Fruit fly (Drosophila melanogaster): ENCODE measurements around the gene Sarm.

The Sarm gene

DNA sequence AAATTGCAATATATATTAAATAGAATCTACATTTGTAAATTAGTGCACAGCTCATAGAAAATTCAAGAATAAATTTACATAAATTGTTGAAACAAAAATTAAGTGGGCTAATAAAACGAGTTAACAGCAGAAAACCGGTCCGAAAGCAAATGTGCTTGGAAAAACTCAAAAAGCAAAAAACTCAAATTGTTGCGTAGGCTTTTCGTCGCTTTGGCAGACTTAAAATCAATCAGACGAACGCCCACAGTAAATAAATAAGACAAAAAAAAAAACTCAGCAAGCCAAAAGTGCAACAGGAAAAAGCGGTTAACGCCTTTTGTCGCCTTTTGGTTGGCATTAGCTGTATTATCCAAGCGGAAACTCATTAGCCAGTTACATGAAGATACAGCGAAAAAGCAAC lies 14.3 kb downstream of the Sarm start:
- peak; percentile 67 for TF ChIP-seq sqz (GFP tag; optimal IDR thresholded peaks at IDR 0.05)
- no peak for TF ChIP-seq CG14441 (GFP tag; IDR thresholded peaks at IDR 0.05)
- TF ChIP-seq z (GFP tag; IDR thresholded peaks at IDR 0.05): peak; percentile 53; the same call in 1 of the 3 replicates
- peak; percentile 84; the same call in 2 of the 4 replicates for TF ChIP-seq chinmo (GFP tag; IDR thresholded peaks at IDR 0.05; ENCODE audit: partially characterized antibody)
- peak in 1 of 2 experiments; percentile 11 for TF ChIP-seq Pdp1 (GFP tag; optimal IDR thresholded peaks at IDR 0.05)
- TF ChIP-seq Vsx1 (GFP tag; optimal IDR thresholded peaks at IDR 0.05): peak; percentile 54
- no peak for TF ChIP-seq CG1529 (GFP tag; optimal IDR thresholded peaks at IDR 0.05)
- peak; percentile 17 for TF ChIP-seq abd-A (tag; optimal IDR thresholded peaks at IDR 0.05)
- peak; percentile 81 for TF ChIP-seq vvl (GFP tag; IDR thresholded peaks at IDR 0.05)
- peak; percentile 41; the same call in 1 of the 2 replicates for TF ChIP-seq nerfin-2 (GFP tag; IDR thresholded peaks at IDR 0.05; ENCODE audit: partially characterized antibody)

DNA sequence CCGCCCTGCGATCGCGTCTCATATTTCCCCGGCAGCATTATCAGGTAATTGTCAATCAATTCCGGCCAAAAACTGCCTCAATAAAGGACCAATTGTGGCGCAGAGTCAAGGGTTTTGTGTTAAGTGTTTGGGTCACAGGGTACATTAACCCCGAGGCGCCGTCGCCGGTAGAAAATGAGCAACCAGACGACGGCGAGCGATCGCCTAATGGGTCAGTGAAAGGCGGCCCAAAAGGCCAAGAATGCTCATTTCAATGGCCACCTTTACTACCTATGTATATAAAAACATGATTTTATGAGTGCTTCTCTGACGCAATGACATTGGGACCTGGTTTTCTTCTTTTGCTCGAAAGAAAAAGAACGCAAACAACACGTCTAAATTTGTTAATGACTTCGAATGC lies 15.9 kb downstream of the Sarm start:
- TF ChIP-seq CG2199 (GFP tag; IDR thresholded peaks at IDR 0.05) (0 out of 3 replicates have a peak, but pooled peaks have one; percentile 51), kni (GFP tag; optimal IDR thresholded peaks at IDR 0.05) (peak; percentile 39), ara (GFP tag; IDR thresholded peaks at IDR 0.05) (0 out of 2 replicates have a peak, but pooled peaks have one; percentile 12), CG1832 (GFP tag; optimal IDR thresholded peaks at IDR 0.05) (no peak), zen (tag; optimal IDR thresholded peaks at IDR 0.05) (peak; percentile 86), h (optimal IDR thresholded peaks at IDR 0.05) (no peak), D (optimal IDR thresholded peaks at IDR 0.05) (peak; percentile 16), D (GFP tag; optimal IDR thresholded peaks at IDR 0.05) (no peak), Usf (GFP tag; optimal IDR thresholded peaks at IDR 0.05) (no peak), cad (GFP tag; optimal IDR thresholded peaks at IDR 0.05) (peak; percentile 51), Eip74EF (GFP tag; optimal IDR thresholded peaks at IDR 0.05) (no peak), Hr78 (GFP tag; optimal IDR thresholded peaks at IDR 0.05) (peak in 1 of 2 experiments; percentile 31), Blimp-1 (GFP tag; optimal IDR thresholded peaks at IDR 0.05) (peak; percentile 1), chm (GFP tag; IDR thresholded peaks at IDR 0.05) (no peak), chinmo (GFP tag; IDR thresholded peaks at IDR 0.05; ENCODE audit: partially characterized antibody) (0 out of 4 replicates have a peak, but pooled peaks have one; percentile 18), tll (GFP tag; optimal IDR thresholded peaks at IDR 0.05) (peak in 1 of 2 experiments; percentile 69)

DNA sequence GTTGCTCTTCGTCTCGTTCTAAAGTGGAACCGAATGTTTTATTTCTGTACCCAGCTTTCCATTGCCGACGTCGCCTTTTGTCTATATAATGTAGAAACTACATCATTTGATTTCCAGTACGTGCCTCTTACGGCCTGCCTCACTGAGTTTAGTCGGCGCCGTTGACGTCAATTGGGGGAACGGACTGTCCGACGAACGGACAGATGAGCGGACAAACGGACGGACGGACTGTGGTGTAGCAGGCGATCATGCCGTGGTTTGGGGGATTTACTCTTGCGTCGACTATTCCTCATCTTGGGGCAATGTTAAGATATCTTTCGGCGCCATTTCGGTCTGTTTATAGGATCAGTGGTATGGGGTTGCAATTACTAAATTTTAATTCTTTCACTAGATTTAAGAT lies 17.1 kb downstream of the Sarm start:
- TF ChIP-seq Atf-2 (GFP tag; optimal IDR thresholded peaks at IDR 0.05): no peak
- peak; percentile 22 for TF ChIP-seq CG3163 (GFP tag; optimal IDR thresholded peaks at IDR 0.05)
- TF ChIP-seq ERR (GFP tag; optimal IDR thresholded peaks at IDR 0.05): no peak
- TF ChIP-seq CG10431 (GFP tag; optimal IDR thresholded peaks at IDR 0.05): no peak
- no peak for TF ChIP-seq ase (GFP tag; IDR thresholded peaks at IDR 0.05)
- no peak for TF ChIP-seq CG14965 (GFP tag; optimal IDR thresholded peaks at IDR 0.05; ENCODE audit: borderline replicate concordance)
- TF ChIP-seq CG11085 (GFP tag; IDR thresholded peaks at IDR 0.05): no peak
- TF ChIP-seq Gug (GFP tag; IDR thresholded peaks at IDR 0.05): no peak
- no peak for TF ChIP-seq Mes4 (GFP tag; optimal IDR thresholded peaks at IDR 0.05)
- no peak for TF ChIP-seq CG8924 (tag; optimal IDR thresholded peaks at IDR 0.05)
- TF ChIP-seq CG8281 (tag; optimal IDR thresholded peaks at IDR 0.05): no peak
- no peak for TF ChIP-seq Sry-δ (GFP tag; optimal IDR thresholded peaks at IDR 0.05)
- TF ChIP-seq pb (GFP tag; optimal IDR thresholded peaks at IDR 0.05): no peak
- TF ChIP-seq dmrt11E (tag; optimal IDR thresholded peaks at IDR 0.05): no peak
- TF ChIP-seq CG15514 (GFP tag; optimal IDR thresholded peaks at IDR 0.05): no peak
- TF ChIP-seq chif (GFP tag; optimal IDR thresholded peaks at IDR 0.05): no peak
- TF ChIP-seq CG10543 (GFP tag; optimal IDR thresholded peaks at IDR 0.05): peak; percentile 31
- TF ChIP-seq vnd (GFP tag; IDR thresholded peaks at IDR 0.05; ENCODE audit: partially characterized antibody): no peak
- peak; percentile 8; the same call in 1 of the 2 replicates for TF ChIP-seq CG1024 (GFP tag; IDR thresholded peaks at IDR 0.05)
- no peak for TF ChIP-seq GATAe (GFP tag; conservative IDR thresholded peaks at IDR 0.05)
- peak in 1 of 2 experiments; percentile 13 for TF ChIP-seq Pdp1 (GFP tag; optimal IDR thresholded peaks at IDR 0.05)
- no peak for TF ChIP-seq CG2712 (tag; optimal IDR thresholded peaks at IDR 0.05)
- TF ChIP-seq CG10209 (GFP tag; optimal IDR thresholded peaks at IDR 0.05): peak; percentile 53
- no peak for TF ChIP-seq phol (tag; optimal IDR thresholded peaks at IDR 0.05)

Measured in whole organism, embryonic.